Fruit fly (Drosophila melanogaster) whole organism, embryonic: Measurements from ENCODE around the gene ATPsynB.

Source experiments
- Abd-B ChIP-seq: fragments of 200-800 bp; sonication (Bioruptor generic); optimal IDR thresholded peaks from 2 replicates; lab custom pipeline; 2018; ENCODE audit warnings: missing biosample characterization, mild to moderate bottlenecking, missing genetic modification characterization, moderate library complexity
- Antp ChIP-seq: fragments of 200-800 bp; sonication (Bioruptor generic); optimal IDR thresholded peaks from 3 replicates; lab custom pipeline; 2016; ENCODE audit warnings: missing biosample characterization, missing genetic modification characterization
- CG12104 ChIP-seq: fragments of 200-800 bp; sonication (Bioruptor generic); optimal IDR thresholded peaks from 3 replicates; lab custom pipeline; 2016; ENCODE audit warnings: missing biosample characterization, missing genetic modification characterization
- CG15696 ChIP-seq: fragments of 200-800 bp; sonication (Bioruptor generic); optimal IDR thresholded peaks from 2 replicates; lab custom pipeline; 2019; ENCODE audit warnings: missing biosample characterization, mild to moderate bottlenecking, missing genetic modification characterization, moderate library complexity
- CG1602 ChIP-seq: fragments of 200-800 bp; sonication (Bioruptor generic); optimal IDR thresholded peaks from 3 replicates; lab custom pipeline; 2016; ENCODE audit warnings: missing biosample characterization, missing genetic modification characterization
- CG1603 ChIP-seq: fragments of 200-800 bp; sonication (Bioruptor generic); optimal IDR thresholded peaks from 2 replicates; lab custom pipeline; 2019; ENCODE audit warnings: missing biosample characterization, mild to moderate bottlenecking, missing genetic modification characterization, moderate library complexity
- CG16779 ChIP-seq: fragments of 200-800 bp; sonication (Bioruptor generic); IDR thresholded peaks from 2 replicates; pipeline ENCODE4 v1.3.6; 2022; ENCODE audit warnings: missing biosample characterization, missing genetic modification characterization
- CG17328 ChIP-seq: fragments of 200-800 bp; sonication (Bioruptor generic); IDR thresholded peaks from 2 replicates; pipeline ENCODE4 v1.3.6; 2022; ENCODE audit warnings: missing biosample characterization, missing genetic modification characterization
- CG17568 ChIP-seq: fragments of 200-800 bp; sonication (Bioruptor generic); optimal IDR thresholded peaks from 2 replicates; lab custom pipeline; 2018; ENCODE audit warnings: missing biosample characterization, mild to moderate bottlenecking, missing genetic modification characterization, moderate library complexity
- CG1832 ChIP-seq: fragments of 200-800 bp; sonication (Bioruptor generic); optimal IDR thresholded peaks from 2 replicates; lab custom pipeline; 2017; ENCODE audit warnings: missing biosample characterization, mild to moderate bottlenecking, missing genetic modification characterization, inconsistent platforms
- CG4328 ChIP-seq: fragments of 200-800 bp; sonication (Bioruptor generic); optimal IDR thresholded peaks from 3 replicates; lab custom pipeline; 2017; ENCODE audit warnings: missing biosample characterization, missing genetic modification reagents, missing genetic modification characterization
- CG4360 ChIP-seq: fragments of 200-800 bp; sonication (Bioruptor generic); IDR thresholded peaks from 2 replicates; pipeline ENCODE4 v1.3.6; 2022; ENCODE audit warnings: missing biosample characterization, missing genetic modification characterization
- CG5180 ChIP-seq: fragments of 200-800 bp; sonication (Bioruptor generic); optimal IDR thresholded peaks from 3 replicates; lab custom pipeline; 2017; ENCODE audit warnings: missing biosample characterization, missing genetic modification characterization, mild to moderate bottlenecking, moderate library complexity, missing genetic modification reagents
- CG5245 ChIP-seq: fragments of 200-800 bp; sonication (Bioruptor generic); optimal IDR thresholded peaks from 3 replicates; lab custom pipeline; 2016; ENCODE audit warnings: missing biosample characterization, missing genetic modification characterization
- CG6683 ChIP-seq: fragments of 200-800 bp; sonication (Bioruptor generic); optimal IDR thresholded peaks from 2 replicates; lab custom pipeline; 2017; ENCODE audit warnings: missing biosample characterization, mild to moderate bottlenecking, missing genetic modification characterization, missing genetic modification reagents
- CG7786 ChIP-seq: fragments of 200-800 bp; sonication (Bioruptor generic); optimal IDR thresholded peaks from 2 replicates; lab custom pipeline; 2016; ENCODE audit warnings: missing biosample characterization, missing genetic modification characterization
- CG7839 ChIP-seq: fragments of 200-800 bp; sonication (Bioruptor generic); optimal IDR thresholded peaks from 3 replicates; lab custom pipeline; 2018; ENCODE audit warnings: missing biosample characterization, mild to moderate bottlenecking, missing genetic modification characterization, moderate library complexity
- CG7963 ChIP-seq: fragments of 200-800 bp; sonication (Bioruptor generic); IDR thresholded peaks from 3 replicates; pipeline ENCODE4 v1.3.6; 2022; ENCODE audit warnings: missing biosample characterization, missing genetic modification characterization; ENCODE audit not compliant: partially characterized antibody
- CG8281 ChIP-seq: fragments of 200-800 bp; sonication (Bioruptor generic); optimal IDR thresholded peaks from 2 replicates; lab custom pipeline; 2018; ENCODE audit warnings: missing biosample characterization, mild to moderate bottlenecking, missing genetic modification characterization, moderate library complexity
- CG8359 ChIP-seq: fragments of 200-800 bp; sonication (Bioruptor generic); optimal IDR thresholded peaks from 2 replicates; lab custom pipeline; 2017; ENCODE audit warnings: missing biosample characterization, mild to moderate bottlenecking, missing genetic modification characterization, borderline replicate concordance
- CG9609 ChIP-seq: fragments of 200-800 bp; sonication (Bioruptor generic); optimal IDR thresholded peaks from 3 replicates; lab custom pipeline; 2016; ENCODE audit warnings: missing biosample characterization, missing genetic modification characterization
- CTCF ChIP-seq: fragments of 200-800 bp; sonication (Bioruptor generic); optimal IDR thresholded peaks from 2 replicates; lab custom pipeline; 2017; ENCODE audit warnings: missing biosample characterization, mild to moderate bottlenecking, missing genetic modification characterization, moderate library complexity
- D19B ChIP-seq: fragments of 200-800 bp; sonication (Bioruptor generic); optimal IDR thresholded peaks from 2 replicates; lab custom pipeline; 2017; ENCODE audit warnings: missing biosample characterization, mild to moderate bottlenecking, missing genetic modification characterization
- Dad ChIP-seq: fragments of 200-800 bp; sonication (Bioruptor generic); optimal IDR thresholded peaks from 3 replicates; lab custom pipeline; 2016; ENCODE audit warnings: missing biosample characterization, missing genetic modification characterization
- Doc3 ChIP-seq: fragments of 200-800 bp; sonication (Bioruptor generic); IDR thresholded peaks from 3 replicates; pipeline ENCODE4 v1.3.6; 2022; ENCODE audit warnings: missing biosample characterization, missing genetic modification characterization; ENCODE audit not compliant: partially characterized antibody
- Dref ChIP-seq: fragments of 200-800 bp; sonication (Bioruptor generic); IDR thresholded peaks from 2 replicates; pipeline ENCODE4 v1.3.6; 2022; ENCODE audit warnings: missing biosample characterization, missing genetic modification characterization
- Gug ChIP-seq: fragments of 200-800 bp; sonication (Bioruptor generic); IDR thresholded peaks from 4 replicates; pipeline ENCODE4 v1.3.6; 2022; ENCODE audit warnings: missing biosample characterization, missing genetic modification characterization
- HLHmδ ChIP-seq: fragments of 200-800 bp; sonication (Bioruptor generic); optimal IDR thresholded peaks from 2 replicates; lab custom pipeline; 2018; ENCODE audit warnings: missing biosample characterization, mild to moderate bottlenecking, missing genetic modification characterization, moderate library complexity
- Lpt ChIP-seq: fragments of >200 bp; optimal IDR thresholded peaks from 2 replicates; lab custom pipeline; 2018; ENCODE audit warnings: missing biosample characterization, missing genetic modification characterization
- Mes4 ChIP-seq: fragments of 200-800 bp; sonication (Bioruptor generic); optimal IDR thresholded peaks from 2 replicates; lab custom pipeline; 2016; ENCODE audit warnings: missing biosample characterization, missing genetic modification characterization
- Mrtf ChIP-seq: fragments of 200-800 bp; sonication (Bioruptor generic); IDR thresholded peaks from 3 replicates; pipeline ENCODE4 v1.3.6; 2022; ENCODE audit warnings: missing biosample characterization, missing genetic modification characterization
- Oaz ChIP-seq: fragments of 200-800 bp; sonication (Bioruptor generic); IDR thresholded peaks from 2 replicates; pipeline ENCODE4 v1.3.6; 2022; ENCODE audit warnings: missing biosample characterization, missing genetic modification characterization
- Ptx1 ChIP-seq: fragments of 200-800 bp; sonication (Bioruptor generic); IDR thresholded peaks from 2 replicates; pipeline ENCODE4 v1.3.6; 2022; ENCODE audit warnings: missing biosample characterization, missing genetic modification characterization
- Rx ChIP-seq: fragments of 200-800 bp; sonication (Bioruptor generic); IDR thresholded peaks from 2 replicates; pipeline ENCODE4 v1.3.6; 2022; ENCODE audit warnings: missing biosample characterization, missing genetic modification characterization
- Sin3A ChIP-seq: fragments of >200 bp; optimal IDR thresholded peaks from 2 replicates; lab custom pipeline; 2018
- Sox102F ChIP-seq: fragments of 200-800 bp; sonication (Bioruptor generic); optimal IDR thresholded peaks from 2 replicates; lab custom pipeline; 2018; ENCODE audit warnings: missing biosample characterization, mild to moderate bottlenecking, missing genetic modification characterization, moderate library complexity
- dm ChIP-seq: fragments of 200-800 bp; sonication (Bioruptor generic); optimal IDR thresholded peaks from 3 replicates; lab custom pipeline; 2016; ENCODE audit warnings: missing biosample characterization, missing genetic modification characterization
- dysf ChIP-seq: fragments of 200-800 bp; sonication (Bioruptor generic); IDR thresholded peaks from 3 replicates; pipeline ENCODE4 v1.3.6; 2022; ENCODE audit warnings: missing biosample characterization, missing genetic modification characterization
- esg ChIP-seq: fragments of 200-800 bp; sonication (Bioruptor generic); conservative IDR thresholded peaks from 2 replicates; pipeline ENCODE4 v1.3.6; 2022; ENCODE audit warnings: missing biosample characterization, missing genetic modification characterization
- exex ChIP-seq: fragments of 200-800 bp; sonication (Bioruptor generic); optimal IDR thresholded peaks from 4 replicates; lab custom pipeline; 2018; ENCODE audit warnings: missing biosample characterization, mild to moderate bottlenecking, missing genetic modification characterization, moderate library complexity
- eyg ChIP-seq: fragments of 200-800 bp; sonication (Bioruptor generic); optimal IDR thresholded peaks from 3 replicates; lab custom pipeline; 2016; ENCODE audit warnings: missing biosample characterization, missing genetic modification characterization
- gfzf ChIP-seq: fragments of 200-800 bp; sonication (Bioruptor generic); optimal IDR thresholded peaks from 2 replicates; lab custom pipeline; 2016; ENCODE audit warnings: missing biosample characterization, mild to moderate bottlenecking, missing genetic modification characterization, moderate library complexity
- grau ChIP-seq: fragments of 200-800 bp; optimal IDR thresholded peaks from 3 replicates; lab custom pipeline; 2019; ENCODE audit warnings: missing biosample characterization, mild to moderate bottlenecking, missing genetic modification characterization, moderate library complexity
- grn ChIP-seq: fragments of 200-800 bp; sonication (Bioruptor generic); optimal IDR thresholded peaks from 3 replicates; lab custom pipeline; 2017; ENCODE audit warnings: missing biosample characterization, missing genetic modification characterization
- jumu ChIP-seq: fragments of 200-800 bp; sonication (Bioruptor generic); optimal IDR thresholded peaks from 3 replicates; lab custom pipeline; 2016; ENCODE audit warnings: missing biosample characterization, missing genetic modification characterization
- pan ChIP-seq, 4 experiments: fragments of >200 bp in 3 of 4; fragments of 200-800 bp in 1 of 4; sonication (Bioruptor generic) in 1 of 4; optimal IDR thresholded peaks in 3 of 4; IDR thresholded peaks in 1 of 4; 2 replicates each; pipeline versions ENCODE4 v1.3.6 to Lab custom; 2017 to 2022; ENCODE audit warnings: missing biosample characterization in 2 of 4, missing genetic modification characterization in 2 of 4, mixed read lengths in 1 of 4
- peb ChIP-seq: fragments of 200-800 bp; sonication (Bioruptor generic); IDR thresholded peaks from 2 replicates; pipeline ENCODE4 v1.3.6; 2022; ENCODE audit warnings: missing biosample characterization, missing genetic modification characterization
- pho ChIP-seq: fragments of 200-800 bp; sonication (Bioruptor generic); optimal IDR thresholded peaks from 2 replicates; lab custom pipeline; 2016; ENCODE audit warnings: missing biosample characterization, missing genetic modification characterization
- pita ChIP-seq: fragments of 200-800 bp; sonication (Bioruptor generic); optimal IDR thresholded peaks from 2 replicates; lab custom pipeline; 2017; ENCODE audit warnings: missing biosample characterization, mild to moderate bottlenecking, missing genetic modification characterization
- pros ChIP-seq: fragments of 200-800 bp; sonication (Bioruptor generic); optimal IDR thresholded peaks from 3 replicates; lab custom pipeline; 2019; ENCODE audit warnings: missing biosample characterization, mild to moderate bottlenecking, missing genetic modification characterization, moderate library complexity
- so ChIP-seq: fragments of 200-800 bp; sonication (Bioruptor generic); IDR thresholded peaks from 3 replicates; pipeline ENCODE4 v1.3.6; 2022; ENCODE audit warnings: missing biosample characterization, missing genetic modification characterization
- ttk ChIP-seq: fragments of 200-800 bp; sonication (Bioruptor generic); IDR thresholded peaks from 2 replicates; pipeline ENCODE4 v2.1.2; 2022; ENCODE audit warnings: missing biosample characterization, missing genetic modification characterization

ATPsynB gene

dm6 chr3L:9695647-9696046, 34.2 kb upstream of the ATPsynB start (continued):
- TF ChIP-seq Oaz (GFP tag; lab: Robert Waterston, UW) (no peak), Rx (GFP tag; lab: Robert Waterston, UW) (no peak), CG5245 (GFP tag; lab: Kevin White, UChicago) (no peak), Ptx1 (GFP tag; lab: Robert Waterston, UW) (peak; percentile 47; the same call in 1 of the 2 replicates), jumu (GFP tag; lab: Kevin White, UChicago) (no peak), grau (peak; percentile 64), Dref (GFP tag; lab: Robert Waterston, UW) (no peak), pan (optimal IDR thresholded peaks at IDR 0.05; lab: Kevin White, UChicago) (no peak), pan (GFP tag; optimal IDR thresholded peaks at IDR 0.05 in 1 of 2, IDR thresholded peaks at IDR 0.05 in 1 of 2) (no peak), Dad (no peak), Abd-B (no peak), Lpt (no peak), Antp (no peak), pho (no peak), HLHmδ (no peak), pita (GFP tag; lab: Kevin White, UChicago) (no peak), D19B (GFP tag; lab: Kevin White, UChicago) (no peak), CG9609 (GFP tag; lab: Kevin White, UChicago) (no peak), CG8281 (tag; lab: Kevin White, UChicago) (peak; percentile 16), CG1603 (tag; lab: Kevin White, UChicago) (no peak), gfzf (GFP tag; lab: Kevin White, UChicago) (no peak), CG6683 (no peak), Sox102F (GFP tag; lab: Kevin White, UChicago) (peak; percentile 68), CG16779 (GFP tag; lab: Robert Waterston, UW) (no peak), CG17568 (no peak), CTCF (GFP tag; lab: Kevin White, UChicago) (no peak), CG15696 (tag; lab: Kevin White, UChicago) (no peak), CG7963 (GFP tag; lab: Robert Waterston, UW) (no peak), Sin3A (no peak), Mes4 (GFP tag; lab: Kevin White, UChicago) (no peak), so (GFP tag; lab: Robert Waterston, UW) (no peak), CG12104 (no peak), Gug (no peak), CG7786 (GFP tag; lab: Kevin White, UChicago) (no peak), CG8359 (GFP tag; lab: Kevin White, UChicago) (no peak), grn (no peak), CG4360 (GFP tag; lab: Robert Waterston, UW) (no peak), CG1832 (GFP tag; lab: Kevin White, UChicago) (no peak), exex (no peak), pros (no peak), Mrtf (no peak), CG17328 (no peak), eyg (GFP tag; lab: Kevin White, UChicago) (no peak), CG5180 (GFP tag; lab: Kevin White, UChicago) (no peak), Doc3 (GFP tag; lab: Robert Waterston, UW) (no peak), CG7839 (tag; lab: Kevin White, UChicago) (peak; percentile 59), CG1602 (peak; percentile 17), CG4328 (GFP tag; lab: Kevin White, UChicago) (no peak), esg (0 out of 2 replicates have a peak, but pooled peaks have one; percentile 14), dysf (GFP tag; lab: Robert Waterston, UW) (peak; percentile 47; the same call in 1 of the 3 replicates), peb (GFP tag; lab: Robert Waterston, UW) (no peak), dm (no peak), ttk (GFP tag; lab: Robert Waterston, UW) (no peak)
